ENCODE assay signal across 4 fruit fly cellular contexts in the genomic region with DNA sequence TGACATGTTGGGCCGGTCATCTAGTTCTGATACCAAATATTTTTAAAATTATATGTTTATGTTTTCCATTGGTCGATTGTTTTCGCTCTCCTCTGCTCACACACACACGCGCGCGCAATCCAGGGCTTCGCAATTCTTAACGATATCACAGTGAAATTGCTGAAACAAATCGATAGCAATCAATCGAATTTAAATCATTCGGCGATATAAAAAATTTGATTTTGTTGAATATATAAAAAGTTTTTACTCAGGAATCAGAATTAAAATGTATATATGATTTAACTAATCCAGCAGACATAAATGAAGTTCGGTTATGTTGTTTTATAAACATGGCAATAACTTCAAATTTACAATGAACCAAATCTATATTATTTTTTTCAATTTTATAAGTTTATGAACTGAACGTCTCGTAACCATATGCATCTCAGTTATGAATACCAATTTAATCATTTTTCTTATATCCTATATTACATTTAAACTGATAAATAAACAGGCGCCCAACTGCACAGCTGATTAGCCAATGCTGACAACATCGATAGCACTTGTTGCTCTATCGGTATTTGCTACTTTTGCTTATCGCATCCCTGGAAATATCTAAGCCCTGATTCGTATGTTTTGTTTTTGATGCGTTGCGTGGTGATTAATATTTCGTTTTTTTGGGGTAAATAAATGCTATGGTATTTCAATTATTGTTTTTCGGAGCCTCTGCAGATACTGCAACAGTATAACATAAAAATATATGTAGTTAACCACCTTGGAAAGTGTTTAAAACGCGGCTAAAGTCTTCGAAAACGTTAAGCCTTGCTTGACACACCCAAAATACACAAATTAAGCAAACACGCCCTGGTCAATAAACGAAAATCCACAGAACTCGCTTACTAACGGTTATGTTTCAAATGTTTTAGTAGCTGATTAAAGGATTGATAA.
TF ChIP-seq lines count a peak whose summit lies in the region.

A gene (minus strand): TSS at position 123 of the 927 bp plus-strand sequence.
A gene (plus strand): TSS at position 579 of the 927 bp plus-strand sequence.

- TF ChIP-seq CTCF in whole organism, embryonic (GFP tag; optimal IDR thresholded peaks at IDR 0.05; lab: Kevin White, UChicago), result peak; percentile 30

TF ChIP-seq in whole organism, adult, 20 proteins besides CTCF, POLR2A, EP300 and RAD21:
- TF ChIP-seq CG5204 (GFP tag; optimal IDR thresholded peaks at IDR 0.05; lab: Kevin White, UChicago) (no peak), ovo (GFP tag; optimal IDR thresholded peaks at IDR 0.05; lab: Kevin White, UChicago) (no peak), Hr96 (GFP tag; optimal IDR thresholded peaks at IDR 0.05; lab: Kevin White, UChicago) (no peak), cnc (optimal IDR thresholded peaks at IDR 0.05; lab: Kevin White, UChicago) (no peak), tj (GFP tag; optimal IDR thresholded peaks at IDR 0.05; lab: Kevin White, UChicago) (peak; percentile 45), CG12768 (GFP tag; optimal IDR thresholded peaks at IDR 0.05; lab: Kevin White, UChicago) (peak; percentile 30), Mnt (GFP tag; optimal IDR thresholded peaks at IDR 0.05; lab: Kevin White, UChicago) (peak; percentile 15), CG7045 (GFP tag; optimal IDR thresholded peaks at IDR 0.05; lab: Kevin White, UChicago) (no peak), CG7101 (tag; optimal IDR thresholded peaks at IDR 0.05; lab: Kevin White, UChicago) (peak; percentile 10), Crg-1 (GFP tag; optimal IDR thresholded peaks at IDR 0.05; lab: Kevin White, UChicago) (no peak), CG1620 (GFP tag; optimal IDR thresholded peaks at IDR 0.05; lab: Kevin White, UChicago) (no peak), CG11617 (GFP tag; optimal IDR thresholded peaks at IDR 0.05; lab: Kevin White, UChicago) (peak; percentile 12), CG14711 (tag; optimal IDR thresholded peaks at IDR 0.05; lab: Kevin White, UChicago) (no peak), bab1 (GFP tag; optimal IDR thresholded peaks at IDR 0.05; lab: Kevin White, UChicago) (peak; percentile 27), CG33017 (tag; optimal IDR thresholded peaks at IDR 0.05; lab: Kevin White, UChicago) (no peak), pad (GFP tag; optimal IDR thresholded peaks at IDR 0.05; lab: Kevin White, UChicago) (peak; percentile 14), Clk (GFP tag; optimal IDR thresholded peaks at IDR 0.05; lab: Kevin White, UChicago) (no peak), toe (GFP tag; optimal IDR thresholded peaks at IDR 0.05; lab: Kevin White, UChicago) (peak; percentile 29), kay (GFP tag; lab: Kevin White, UChicago; ENCODE audit: borderline replicate concordance) (peak; percentile 61)

TF ChIP-seq in whole organism, embryonic, 481 proteins besides CTCF, POLR2A, EP300 and RAD21 (continues in another document):
- TF ChIP-seq nerfin-2 (GFP tag; IDR thresholded peaks at IDR 0.05; lab: Robert Waterston, UW; ENCODE audit: partially characterized antibody) (peak; percentile 11; the same call in 1 of the 2 replicates), maf-S (GFP tag; optimal IDR thresholded peaks at IDR 0.05; lab: Kevin White, UChicago) (no peak), CG7928 (GFP tag; optimal IDR thresholded peaks at IDR 0.05; lab: Kevin White, UChicago) (peak; percentile 99), sna (GFP tag; IDR thresholded peaks at IDR 0.05; lab: Robert Waterston, UW; ENCODE audit: partially characterized antibody) (peak; percentile 36; the same call in 1 of the 2 replicates), CG12769 (tag; optimal IDR thresholded peaks at IDR 0.05; lab: Kevin White, UChicago) (no peak), Optix (GFP tag; IDR thresholded peaks at IDR 0.05; lab: Robert Waterston, UW) (no peak), kah (GFP tag; optimal IDR thresholded peaks at IDR 0.05; lab: Kevin White, UChicago) (peak; percentile 90), Drgx (GFP tag; IDR thresholded peaks at IDR 0.05; lab: Robert Waterston, UW) (no peak), NFAT (GFP tag; IDR thresholded peaks at IDR 0.05; lab: Robert Waterston, UW) (no peak), Bgb (GFP tag; IDR thresholded peaks at IDR 0.05; lab: Robert Waterston, UW; ENCODE audit: partially characterized antibody) (peak; percentile 82), gt (GFP tag; IDR thresholded peaks at IDR 0.05; lab: Robert Waterston, UW) (no peak), CG43689 (GFP tag; IDR thresholded peaks at IDR 0.05; lab: Robert Waterston, UW) (no peak), Rfx (GFP tag; IDR thresholded peaks at IDR 0.05; lab: Robert Waterston, UW) (0 out of 2 replicates have a peak, but pooled peaks have one; percentile 38), sens (GFP tag; lab: Kevin White, UChicago) (peak; percentile 79), abd-A (tag; optimal IDR thresholded peaks at IDR 0.05; lab: Kevin White, UChicago) (peak; percentile 16), CG12236 (GFP tag; optimal IDR thresholded peaks at IDR 0.05; lab: Kevin White, UChicago) (no peak), CG1603 (tag; optimal IDR thresholded peaks at IDR 0.05; lab: Kevin White, UChicago) (peak; percentile 76), hbn (GFP tag; IDR thresholded peaks at IDR 0.05; lab: Robert Waterston, UW; ENCODE audit: partially characterized antibody) (peak; percentile 54), Dll (GFP tag; IDR thresholded peaks at IDR 0.05; lab: Robert Waterston, UW; ENCODE audit: partially characterized antibody) (peak; percentile 76), Med (GFP tag; lab: Kevin White, UChicago) (peak; percentile 87)

TF ChIP-seq in whole organism, prepupa, 60 proteins besides CTCF, POLR2A, EP300 and RAD21:
- TF ChIP-seq fkh (GFP tag; optimal IDR thresholded peaks at IDR 0.05; lab: Kevin White, UChicago) (peak; percentile 82), Eip78C (GFP tag; lab: Kevin White, UChicago) (peak; percentile 63), Eip93F (GFP tag; optimal IDR thresholded peaks at IDR 0.05; lab: Kevin White, UChicago) (peak; percentile 36), CG11294 (GFP tag; IDR thresholded peaks at IDR 0.05; lab: Robert Waterston, UW) (no peak), Sox14 (GFP tag; optimal IDR thresholded peaks at IDR 0.05; lab: Kevin White, UChicago) (peak; percentile 19), dsx (GFP tag; optimal IDR thresholded peaks at IDR 0.05; lab: Kevin White, UChicago; ENCODE audit: poor library complexity, severe bottlenecking) (no peak), Met (GFP tag; optimal IDR thresholded peaks at IDR 0.05; lab: Kevin White, UChicago) (peak; percentile 20), esn (GFP tag; optimal IDR thresholded peaks at IDR 0.05; lab: Kevin White, UChicago) (peak; percentile 21)

TF ChIP-seq in whole organism, wandering third instar larva, 38 proteins besides CTCF, POLR2A, EP300 and RAD21:
- TF ChIP-seq dl (GFP tag; optimal IDR thresholded peaks at IDR 0.05; lab: Kevin White, UChicago; ENCODE audit: insufficient read depth in 1 of 2, partially characterized antibody in 2 of 2) (no peak), lola (GFP tag; optimal IDR thresholded peaks at IDR 0.05; lab: Kevin White, UChicago) (no peak), woc (GFP tag; optimal IDR thresholded peaks at IDR 0.05; lab: Kevin White, UChicago) (peak; percentile 40), Dif (GFP tag; optimal IDR thresholded peaks at IDR 0.05; lab: Kevin White, UChicago; ENCODE audit: partially characterized antibody) (no peak), Rel (GFP tag; optimal IDR thresholded peaks at IDR 0.05; lab: Kevin White, UChicago) (no peak), Rel (tag; optimal IDR thresholded peaks at IDR 0.05; lab: Kevin White, UChicago) (peak; percentile 13), Vsx2 (GFP tag; optimal IDR thresholded peaks at IDR 0.05; lab: Kevin White, UChicago; ENCODE audit: partially characterized antibody) (peak; percentile 2), fru (GFP tag; optimal IDR thresholded peaks at IDR 0.05; lab: Kevin White, UChicago) (no peak), psq (GFP tag; optimal IDR thresholded peaks at IDR 0.05; lab: Kevin White, UChicago) (peak; percentile 7), Sp1 (GFP tag; optimal IDR thresholded peaks at IDR 0.05; lab: Kevin White, UChicago) (peak; percentile 33), rgr (GFP tag; optimal IDR thresholded peaks at IDR 0.05; lab: Kevin White, UChicago) (peak; percentile 20), CrebA (GFP tag; optimal IDR thresholded peaks at IDR 0.05; lab: Kevin White, UChicago; ENCODE audit: borderline replicate concordance) (no peak), foxo (GFP tag; optimal IDR thresholded peaks at IDR 0.05; lab: Kevin White, UChicago) (no peak), HLH106 (tag; optimal IDR thresholded peaks at IDR 0.05; lab: Kevin White, UChicago) (peak; percentile 15), OdsH (GFP tag; optimal IDR thresholded peaks at IDR 0.05; lab: Kevin White, UChicago) (peak; percentile 3), Mio (GFP tag; optimal IDR thresholded peaks at IDR 0.05; lab: Kevin White, UChicago) (no peak), Hnf4 (GFP tag; optimal IDR thresholded peaks at IDR 0.05; lab: Kevin White, UChicago) (peak; percentile 43), tai (GFP tag; optimal IDR thresholded peaks at IDR 0.05; lab: Kevin White, UChicago) (peak; percentile 5)
TF ChIP-seq in whole organism, wandering third instar larva: peak in this region for 10.
